Fruit fly (Drosophila melanogaster) whole organism, embryonic: Measurements from ENCODE around the gene CG34181.

Source experiments
- CG10267 ChIP-seq: fragments of 200-800 bp; sonication (Bioruptor generic); optimal IDR thresholded peaks from 2 replicates; lab custom pipeline; 2018; ENCODE audit warnings: missing biosample characterization, mild to moderate bottlenecking, missing genetic modification characterization, moderate library complexity
- CG10321 ChIP-seq: fragments of 200-800 bp; sonication (Bioruptor generic); IDR thresholded peaks from 2 replicates; pipeline ENCODE4 v1.3.6; 2022; ENCODE audit warnings: missing biosample characterization, missing genetic modification characterization
- CG11085 ChIP-seq: fragments of 200-800 bp; sonication (Bioruptor generic); IDR thresholded peaks from 2 replicates; pipeline ENCODE4 v1.3.6; 2022; ENCODE audit warnings: missing biosample characterization, missing genetic modification characterization
- CG12155 ChIP-seq: fragments of 200-800 bp; sonication (Bioruptor generic); optimal IDR thresholded peaks from 3 replicates; lab custom pipeline; 2016; ENCODE audit warnings: missing biosample characterization, missing genetic modification characterization
- CG13775 ChIP-seq: fragments of 200-800 bp; sonication (Bioruptor generic); optimal IDR thresholded peaks from 3 replicates; lab custom pipeline; 2017; ENCODE audit warnings: missing biosample characterization, mild to moderate bottlenecking, missing genetic modification characterization
- CG14441 ChIP-seq: fragments of 200-800 bp; sonication (Bioruptor generic); IDR thresholded peaks from 2 replicates; pipeline ENCODE4 v1.3.6; 2022; ENCODE audit warnings: missing biosample characterization, missing genetic modification characterization
- CG1647 ChIP-seq: fragments of 200-800 bp; sonication (Bioruptor generic); optimal IDR thresholded peaks from 3 replicates; lab custom pipeline; 2016; ENCODE audit warnings: missing biosample characterization, missing genetic modification characterization
- CG16813 ChIP-seq: fragments of 200-800 bp; sonication (Bioruptor generic); IDR thresholded peaks from 3 replicates; pipeline ENCODE4 v1.3.6; 2022; ENCODE audit warnings: missing biosample characterization, missing genetic modification characterization; ENCODE audit not compliant: partially characterized antibody
- CG17186 ChIP-seq: fragments of 200-800 bp; sonication (Bioruptor generic); optimal IDR thresholded peaks from 3 replicates; lab custom pipeline; 2017; ENCODE audit warnings: missing biosample characterization, missing genetic modification reagents, missing genetic modification characterization
- CG17328 ChIP-seq: fragments of 200-800 bp; sonication (Bioruptor generic); IDR thresholded peaks from 2 replicates; pipeline ENCODE4 v1.3.6; 2022; ENCODE audit warnings: missing biosample characterization, missing genetic modification characterization
- CG1832 ChIP-seq: fragments of 200-800 bp; sonication (Bioruptor generic); optimal IDR thresholded peaks from 2 replicates; lab custom pipeline; 2017; ENCODE audit warnings: missing biosample characterization, mild to moderate bottlenecking, missing genetic modification characterization, inconsistent platforms
- CG30020 ChIP-seq: fragments of 200-800 bp; optimal IDR thresholded peaks from 2 replicates; lab custom pipeline; 2019; ENCODE audit warnings: missing biosample characterization, mild to moderate bottlenecking, missing genetic modification characterization, moderate library complexity
- CG30403 ChIP-seq: fragments of 200-800 bp; sonication (Bioruptor generic); optimal IDR thresholded peaks from 3 replicates; lab custom pipeline; 2016; ENCODE audit warnings: missing biosample characterization, missing genetic modification characterization
- CG3065 ChIP-seq: fragments of 200-800 bp; sonication (Bioruptor generic); optimal IDR thresholded peaks from 2 replicates; lab custom pipeline; 2016; ENCODE audit warnings: missing biosample characterization, missing genetic modification characterization
- CG3838 ChIP-seq: fragments of 200-800 bp; sonication (Bioruptor generic); optimal IDR thresholded peaks from 3 replicates; lab custom pipeline; 2016; ENCODE audit warnings: missing biosample characterization, missing genetic modification characterization
- CG4730 ChIP-seq: fragments of 200-800 bp; sonication (Bioruptor generic); IDR thresholded peaks from 2 replicates; pipeline ENCODE4 v1.3.6; 2022; ENCODE audit warnings: missing biosample characterization, missing genetic modification characterization
- CG4854 ChIP-seq: fragments of 200-800 bp; sonication (Bioruptor generic); optimal IDR thresholded peaks from 2 replicates; lab custom pipeline; 2016; ENCODE audit warnings: missing biosample characterization, missing genetic modification characterization, inconsistent platforms
- CG6854 ChIP-seq: fragments of 200-800 bp; sonication (Bioruptor generic); optimal IDR thresholded peaks from 3 replicates; lab custom pipeline; 2017; ENCODE audit warnings: missing biosample characterization, mild to moderate bottlenecking, missing genetic modification characterization
- CG8765 ChIP-seq: fragments of 200-800 bp; sonication (Bioruptor generic); IDR thresholded peaks from 2 replicates; pipeline ENCODE4 v1.3.6; 2022; ENCODE audit warnings: missing biosample characterization, missing genetic modification characterization
- CG9727 ChIP-seq: fragments of 200-800 bp; sonication (Bioruptor generic); optimal IDR thresholded peaks from 3 replicates; lab custom pipeline; 2017; ENCODE audit warnings: missing biosample characterization, mild to moderate bottlenecking, missing genetic modification characterization
- Chrac-16 ChIP-seq: fragments of 200-800 bp; sonication (Bioruptor generic); optimal IDR thresholded peaks from 3 replicates; lab custom pipeline; 2016; ENCODE audit warnings: missing biosample characterization, missing genetic modification characterization
- Deaf1 ChIP-seq: fragments of 200-800 bp; optimal IDR thresholded peaks from 3 replicates; lab custom pipeline; 2019; ENCODE audit warnings: missing biosample characterization, mild to moderate bottlenecking, missing genetic modification characterization, moderate library complexity
- Doc2 ChIP-seq: fragments of 200-800 bp; sonication (Bioruptor generic); IDR thresholded peaks from 2 replicates; pipeline ENCODE4 v1.3.6; 2022; ENCODE audit warnings: missing biosample characterization, missing genetic modification characterization
- E2f1 ChIP-seq: fragments of 200-800 bp; sonication (Bioruptor generic); IDR thresholded peaks from 2 replicates; pipeline ENCODE4 v1.3.6; 2022; ENCODE audit warnings: missing biosample characterization, missing genetic modification characterization
- Elba2 ChIP-seq: fragments of 200-800 bp; sonication (Bioruptor generic); optimal IDR thresholded peaks from 3 replicates; lab custom pipeline; 2016; ENCODE audit warnings: missing biosample characterization, missing genetic modification characterization
- Ets65A ChIP-seq: fragments of 200-800 bp; sonication (Bioruptor generic); peaks from one replicate; lab custom pipeline; 2016; ENCODE audit warnings: missing biosample characterization, missing genetic modification characterization
- Hey ChIP-seq: fragments of 200-800 bp; sonication (Bioruptor generic); optimal IDR thresholded peaks from 3 replicates; lab custom pipeline; 2018; ENCODE audit warnings: missing biosample characterization, mild to moderate bottlenecking, missing genetic modification characterization
- MTF-1 ChIP-seq: fragments of 200-800 bp; sonication (Bioruptor generic); optimal IDR thresholded peaks from 2 replicates; lab custom pipeline; 2018; ENCODE audit warnings: missing biosample characterization, mild to moderate bottlenecking, missing genetic modification characterization, borderline replicate concordance
- Med ChIP-seq: fragments of 200-800 bp; sonication (Bioruptor generic); peaks from one replicate; lab custom pipeline; 2016; ENCODE audit warnings: missing biosample characterization, missing genetic modification characterization, mild to moderate bottlenecking, inconsistent platforms, moderate library complexity
- Myb ChIP-seq: fragments of 200-800 bp; sonication (Bioruptor generic); optimal IDR thresholded peaks from 2 replicates; lab custom pipeline; 2016; ENCODE audit warnings: missing biosample characterization, missing genetic modification characterization
- ato ChIP-seq: fragments of 200-800 bp; sonication (Bioruptor generic); IDR thresholded peaks from 2 replicates; pipeline ENCODE4 v1.3.6; 2022; ENCODE audit warnings: missing biosample characterization, missing genetic modification characterization; ENCODE audit not compliant: partially characterized antibody
- crc ChIP-seq: fragments of 200-800 bp; sonication (Bioruptor generic); optimal IDR thresholded peaks from 2 replicates; lab custom pipeline; 2016; ENCODE audit warnings: missing biosample characterization, missing genetic modification characterization
- dysf ChIP-seq: fragments of 200-800 bp; sonication (Bioruptor generic); IDR thresholded peaks from 3 replicates; pipeline ENCODE4 v1.3.6; 2022; ENCODE audit warnings: missing biosample characterization, missing genetic modification characterization
- en ChIP-seq: fragments of 200-800 bp; sonication (Bioruptor generic); optimal IDR thresholded peaks from 2 replicates; lab custom pipeline; 2016; ENCODE audit warnings: missing biosample characterization, missing genetic modification characterization
- fu2 ChIP-seq: fragments of 200-800 bp; sonication (Bioruptor generic); optimal IDR thresholded peaks from 2 replicates; lab custom pipeline; 2016; ENCODE audit warnings: missing biosample characterization, missing genetic modification characterization
- gcm ChIP-seq: fragments of 200-800 bp; sonication (Bioruptor generic); optimal IDR thresholded peaks from 2 replicates; lab custom pipeline; 2019; ENCODE audit warnings: missing biosample characterization, mild to moderate bottlenecking, missing genetic modification characterization, moderate library complexity
- grau ChIP-seq: fragments of 200-800 bp; optimal IDR thresholded peaks from 3 replicates; lab custom pipeline; 2019; ENCODE audit warnings: missing biosample characterization, mild to moderate bottlenecking, missing genetic modification characterization, moderate library complexity
- gro ChIP-seq: fragments of 200-800 bp; sonication (Bioruptor generic); optimal IDR thresholded peaks from 2 replicates; lab custom pipeline; 2016; ENCODE audit warnings: missing biosample characterization, missing genetic modification characterization
- insv ChIP-seq, 2 experiments: fragments of 200-800 bp; sonication (Bioruptor generic); optimal IDR thresholded peaks; 3 replicates each; lab custom pipeline; 2016 to 2018; ENCODE audit warnings: missing biosample characterization in 2 of 2, missing genetic modification characterization in 2 of 2
- mam ChIP-seq: fragments of 200-800 bp; sonication (Bioruptor generic); optimal IDR thresholded peaks from 3 replicates; lab custom pipeline; 2016; ENCODE audit warnings: missing biosample characterization, missing genetic modification characterization
- oc ChIP-seq: fragments of 200-800 bp; sonication (Bioruptor generic); optimal IDR thresholded peaks from 2 replicates; lab custom pipeline; 2018; ENCODE audit warnings: missing biosample characterization, mild to moderate bottlenecking, missing genetic modification characterization, moderate library complexity
- pnt ChIP-seq: fragments of 200-800 bp; sonication (Bioruptor generic); optimal IDR thresholded peaks from 3 replicates; lab custom pipeline; 2016; ENCODE audit warnings: missing biosample characterization, missing genetic modification characterization
- psq ChIP-seq: fragments of 200-800 bp; sonication (Bioruptor generic); optimal IDR thresholded peaks from 2 replicates; lab custom pipeline; 2017; ENCODE audit warnings: missing biosample characterization, missing genetic modification characterization
- so ChIP-seq: fragments of 200-800 bp; sonication (Bioruptor generic); IDR thresholded peaks from 3 replicates; pipeline ENCODE4 v1.3.6; 2022; ENCODE audit warnings: missing biosample characterization, missing genetic modification characterization
- sob ChIP-seq: fragments of 200-800 bp; sonication (Bioruptor generic); IDR thresholded peaks from 2 replicates; pipeline ENCODE4 v1.3.6; 2022; ENCODE audit warnings: missing biosample characterization, missing genetic modification characterization
- stwl ChIP-seq: fragments of 200-800 bp; sonication (Bioruptor generic); optimal IDR thresholded peaks from 3 replicates; lab custom pipeline; 2018; ENCODE audit warnings: missing biosample characterization, mild to moderate bottlenecking, missing genetic modification characterization, moderate library complexity
- tna ChIP-seq: fragments of 200-800 bp; sonication (Bioruptor generic); IDR thresholded peaks from 2 replicates; pipeline ENCODE4 v1.3.6; 2022; ENCODE audit warnings: missing biosample characterization, missing genetic modification characterization; ENCODE audit not compliant: partially characterized antibody
- wek ChIP-seq: fragments of 200-800 bp; sonication (Bioruptor generic); optimal IDR thresholded peaks from 3 replicates; lab custom pipeline; 2018; ENCODE audit warnings: missing biosample characterization, mild to moderate bottlenecking, missing genetic modification characterization, moderate library complexity
- wor ChIP-seq: fragments of 200-800 bp; sonication (Bioruptor generic); IDR thresholded peaks from 2 replicates; pipeline ENCODE4 v1.3.6; 2022; ENCODE audit warnings: missing biosample characterization, missing genetic modification characterization
- zfh1 ChIP-seq: fragments of 200-800 bp; sonication (Bioruptor generic); IDR thresholded peaks from 3 replicates; pipeline ENCODE4 v1.3.6; 2022; ENCODE audit warnings: missing biosample characterization, missing genetic modification characterization
- zfh2 ChIP-seq: fragments of 200-800 bp; sonication (Bioruptor generic); optimal IDR thresholded peaks from 2 replicates; lab custom pipeline; 2016; ENCODE audit warnings: missing biosample characterization, missing genetic modification characterization

CG34181 gene

dm6 chr2L:9388013-9388605, 20.7 kb downstream of the CG34181 start (continued):
- TF ChIP-seq CG17186 (GFP tag; lab: Kevin White, UChicago) (no peak), CG1832 (no peak), CG12155 (peak; percentile 81), Chrac-16 (peak; percentile 63), CG8765 (no peak), E2f1 (GFP tag; lab: Robert Waterston, UW) (peak; percentile 69), psq (GFP tag; lab: Kevin White, UChicago) (peak; percentile 28), insv (GFP tag; optimal IDR thresholded peaks at IDR 0.05; lab: Kevin White, UChicago) (no peak), grau (tag; lab: Kevin White, UChicago) (peak; percentile 72), Ets65A (GFP tag; lab: Kevin White, UChicago) (peak; percentile 96), CG13775 (peak; percentile 51), oc (tag; lab: Kevin White, UChicago) (peak; percentile 23), en (no peak), so (peak; percentile 76; the same call in 2 of the 3 replicates), CG30020 (tag; lab: Kevin White, UChicago) (no peak), zfh1 (peak; percentile 58; the same call in 2 of the 3 replicates), gro (GFP tag; lab: Kevin White, UChicago) (peak; percentile 84), CG10267 (tag; lab: Kevin White, UChicago) (no peak), Doc2 (GFP tag; lab: Robert Waterston, UW) (no peak), CG17328 (0 out of 2 replicates have a peak, but pooled peaks have one; percentile 13), zfh2 (peak; percentile 92), mam (GFP tag; lab: Kevin White, UChicago) (peak; percentile 88), CG10321 (GFP tag; lab: Robert Waterston, UW) (no peak), tna (GFP tag; lab: Robert Waterston, UW) (no peak), wor (no peak), MTF-1 (no peak), CG4730 (GFP tag; lab: Robert Waterston, UW) (peak; percentile 26; the same call in 1 of the 2 replicates), fu2 (peak; percentile 84), Med (GFP tag; lab: Kevin White, UChicago) (peak; percentile 98), Hey (tag; lab: Kevin White, UChicago) (no peak), sob (peak; percentile 72), stwl (tag; lab: Kevin White, UChicago) (no peak), ato (no peak), pnt (GFP tag; lab: Kevin White, UChicago) (peak; percentile 54), CG3838 (GFP tag; lab: Kevin White, UChicago) (no peak), CG4854 (GFP tag; lab: Kevin White, UChicago) (peak; percentile 44), dysf (GFP tag; lab: Robert Waterston, UW) (peak; percentile 87), CG11085 (GFP tag; lab: Robert Waterston, UW) (peak; percentile 49), crc (GFP tag; lab: Kevin White, UChicago) (peak; percentile 50), CG9727 (GFP tag; lab: Kevin White, UChicago) (peak; percentile 57), CG3065 (GFP tag; lab: Kevin White, UChicago) (no peak), wek (no peak), Elba2 (GFP tag; lab: Kevin White, UChicago) (no peak), Deaf1 (tag; lab: Kevin White, UChicago) (peak; percentile 10), CG16813 (GFP tag; lab: Robert Waterston, UW) (no peak), CG1647 (peak; percentile 53), gcm (no peak), CG6854 (GFP tag; lab: Kevin White, UChicago) (no peak), Myb (peak; percentile 71), CG14441 (GFP tag; lab: Robert Waterston, UW) (peak; percentile 75), CG30403 (peak; percentile 75)
